Worm (Caenorhabditis elegans) whole organism, L4 larva: ENCODE measurements around the gene C29E4.9.

Experiments
- F10B5.3 ChIP-seq: sonication (generic microtip); optimal IDR thresholded peaks from 2 replicates; lab custom pipeline; 2016; ENCODE audit warnings: mild to moderate bottlenecking, missing genetic modification characterization, missing compliant biosample characterization
- F26F4.8 ChIP-seq: fragments of 200-800 bp; sonication (Bioruptor generic); conservative IDR thresholded peaks from 2 replicates; pipeline ENCODE4 v1.3.6; 2022; ENCODE audit warnings: missing genetic modification characterization, missing compliant biosample characterization
- F37D6.2 ChIP-seq: sonication (generic microtip); optimal IDR thresholded peaks from 2 replicates; lab custom pipeline; 2016; ENCODE audit warnings: mild to moderate bottlenecking, missing genetic modification characterization, missing compliant biosample characterization
- T20F7.1 ChIP-seq: fragments of 200-800 bp; sonication (Bioruptor generic); optimal IDR thresholded peaks from 2 replicates; lab custom pipeline; 2018; ENCODE audit warnings: mild to moderate bottlenecking, missing genetic modification characterization, missing compliant biosample characterization
- T26A8.4 ChIP-seq: fragments of 200-800 bp; sonication (Bioruptor generic); IDR thresholded peaks from 2 replicates; pipeline ENCODE4 v1.3.6; 2022; ENCODE audit warnings: missing genetic modification characterization, missing compliant biosample characterization
- Y105C5A.15 ChIP-seq: fragments of 200-800 bp; sonication (Bioruptor generic); IDR thresholded peaks from 2 replicates; pipeline ENCODE4 v1.3.6; 2022; ENCODE audit warnings: missing genetic modification characterization, missing compliant biosample characterization
- attf-4 ChIP-seq: sonication (generic microtip); optimal IDR thresholded peaks from 3 replicates; lab custom pipeline; 2017; ENCODE audit warnings: missing biosample characterization, missing genetic modification characterization
- ceh-20 ChIP-seq: fragments of 200-800 bp; sonication (Bioruptor generic); IDR thresholded peaks from 2 replicates; pipeline ENCODE4 v1.3.6; 2022; ENCODE audit warnings: missing genetic modification reagents, missing genetic modification characterization, missing compliant biosample characterization
- ceh-32 ChIP-seq: sonication (generic microtip); optimal IDR thresholded peaks from 2 replicates; lab custom pipeline; 2016; ENCODE audit warnings: mild to moderate bottlenecking, missing genetic modification characterization, missing compliant biosample characterization; ENCODE audit not compliant: poor library complexity
- ces-1 ChIP-seq: fragments of 150-350 bp; sonication (generic microtip); optimal IDR thresholded peaks from 4 replicates; lab custom pipeline; 2014; ENCODE audit warnings: missing biosample characterization, missing genetic modification reagents, missing genetic modification characterization
- cey-2 ChIP-seq: sonication (generic microtip); optimal IDR thresholded peaks from 3 replicates; lab custom pipeline; 2017; ENCODE audit warnings: missing genetic modification characterization, mild to moderate bottlenecking, missing compliant biosample characterization, antibody characterized with exemption, borderline replicate concordance; ENCODE audit not compliant: insufficient read depth
- daf-12 ChIP-seq: fragments of 150-350 bp; optimal IDR thresholded peaks from 2 replicates; lab custom pipeline; 2014; ENCODE audit warnings: missing biosample characterization, missing genetic modification reagents, missing genetic modification characterization
- daf-16 ChIP-seq, 3 experiments: sonication (generic microtip); optimal IDR thresholded peaks; 2 replicates each; lab custom pipeline; 2016 to 2017; ENCODE audit warnings: missing genetic modification characterization in 3 of 3, missing genetic modification reagents in 3 of 3, mild to moderate bottlenecking in 2 of 3, missing compliant biosample characterization in 2 of 3, missing biosample characterization in 1 of 3, moderate library complexity in 1 of 3
- daf-19 ChIP-seq: fragments of 200-800 bp; sonication (Bioruptor generic); conservative IDR thresholded peaks from 2 replicates; pipeline ENCODE4 v1.3.6; 2022; ENCODE audit warnings: missing genetic modification characterization, missing compliant biosample characterization
- daf-8 ChIP-seq: fragments of 200-800 bp; sonication (Bioruptor generic); IDR thresholded peaks from 2 replicates; pipeline ENCODE4 v1.3.6; 2022; ENCODE audit warnings: missing genetic modification characterization, missing compliant biosample characterization
- dmd-8 ChIP-seq: fragments of 200-800 bp; sonication (Bioruptor generic); IDR thresholded peaks from 2 replicates; pipeline ENCODE4 v1.3.6; 2022; ENCODE audit warnings: missing genetic modification characterization, missing compliant biosample characterization
- dmd-9 ChIP-seq: fragments of 200-800 bp; sonication (Bioruptor generic); IDR thresholded peaks from 2 replicates; pipeline ENCODE4 v1.3.6; 2022; ENCODE audit warnings: missing genetic modification reagents, missing genetic modification characterization, missing compliant biosample characterization
- duxl-1 ChIP-seq: sonication (generic microtip); optimal IDR thresholded peaks from 2 replicates; lab custom pipeline; 2016; ENCODE audit warnings: mild to moderate bottlenecking, missing genetic modification characterization, moderate library complexity, missing compliant biosample characterization; ENCODE audit not compliant: poor library complexity
- dve-1 ChIP-seq: sonication (generic microtip); optimal IDR thresholded peaks from 2 replicates; lab custom pipeline; 2017; ENCODE audit warnings: antibody characterized with exemption, mild to moderate bottlenecking, missing genetic modification characterization, missing compliant biosample characterization; ENCODE audit not compliant: insufficient read depth
- egl-27 ChIP-seq: sonication (generic microtip); optimal IDR thresholded peaks from 3 replicates; lab custom pipeline; 2017; ENCODE audit warnings: missing biosample characterization, missing genetic modification reagents, missing genetic modification characterization
- fos-1 ChIP-seq: fragments of 150-350 bp; optimal IDR thresholded peaks from 2 replicates; lab custom pipeline; 2014; ENCODE audit warnings: missing biosample characterization, missing genetic modification characterization
- hif-1 ChIP-seq, 2 experiments: sonication (generic microtip); optimal IDR thresholded peaks; 2 replicates each; lab custom pipeline; 2016 to 2017; ENCODE audit warnings: missing compliant biosample characterization in 2 of 2, missing genetic modification characterization in 2 of 2, missing genetic modification reagents in 2 of 2, missing genotype in 2 of 2, mild to moderate bottlenecking in 1 of 2
- hlh-11 ChIP-seq: fragments of 200-800 bp; sonication (Bioruptor generic); optimal IDR thresholded peaks from 2 replicates; lab custom pipeline; 2018; ENCODE audit warnings: mild to moderate bottlenecking, missing genetic modification characterization, missing compliant biosample characterization
- hlh-30 ChIP-seq: sonication (generic microtip); optimal IDR thresholded peaks from 2 replicates; lab custom pipeline; 2017; ENCODE audit warnings: antibody characterized with exemption, mild to moderate bottlenecking, missing genetic modification characterization, missing compliant biosample characterization; ENCODE audit not compliant: insufficient read depth
- lin-15B ChIP-seq: fragments of 150-350 bp; sonication (generic microtip); optimal IDR thresholded peaks from 3 replicates; lab custom pipeline; 2014; ENCODE audit warnings: missing biosample characterization, missing genetic modification characterization
- lin-29 ChIP-seq: fragments of 200-800 bp; sonication (Bioruptor generic); IDR thresholded peaks from 2 replicates; pipeline ENCODE4 v1.3.6; 2022; ENCODE audit warnings: missing genetic modification reagents, missing genetic modification characterization, missing compliant biosample characterization
- lsy-2 ChIP-seq, 2 experiments: fragments of 150-350 bp in 1 of 2; sonication (generic microtip) in 1 of 2; optimal IDR thresholded peaks; 2 replicates each; lab custom pipeline; 2014 to 2017; ENCODE audit warnings: missing biosample characterization in 2 of 2, missing genetic modification characterization in 2 of 2
- madf-9 ChIP-seq: fragments of 200-800 bp; sonication (Bioruptor generic); conservative IDR thresholded peaks from 2 replicates; pipeline ENCODE4 v1.3.6; 2022; ENCODE audit warnings: missing genetic modification reagents, missing genetic modification characterization, missing compliant biosample characterization
- mdl-1 ChIP-seq, 2 experiments: fragments of 150-350 bp in 1 of 2; sonication (generic microtip) in 1 of 2; optimal IDR thresholded peaks; 2 replicates each; lab custom pipeline; 2014 to 2017; ENCODE audit warnings: missing biosample characterization in 2 of 2, missing genetic modification characterization in 2 of 2
- mdt-29 ChIP-seq: fragments of 200-800 bp; sonication (Bioruptor generic); IDR thresholded peaks from 2 replicates; pipeline ENCODE4 v1.3.6; 2022; ENCODE audit warnings: missing genetic modification reagents, missing genetic modification characterization, missing compliant biosample characterization
- mxl-2 ChIP-seq: fragments of 200-800 bp; sonication (Bioruptor generic); conservative IDR thresholded peaks from 2 replicates; pipeline ENCODE4 v1.3.6; 2022; ENCODE audit warnings: missing genetic modification reagents, missing genetic modification characterization, missing compliant biosample characterization
- mxl-3 ChIP-seq: fragments of 200-800 bp; sonication (Bioruptor generic); optimal IDR thresholded peaks from 2 replicates; lab custom pipeline; 2018; ENCODE audit warnings: mild to moderate bottlenecking, missing genetic modification characterization, missing compliant biosample characterization
- nhr-11 ChIP-seq: fragments of 150-350 bp; optimal IDR thresholded peaks from 2 replicates; lab custom pipeline; 2014; ENCODE audit warnings: missing biosample characterization, missing genetic modification characterization
- nhr-28 ChIP-seq: fragments of 150-350 bp; optimal IDR thresholded peaks from 2 replicates; lab custom pipeline; 2014; ENCODE audit warnings: missing biosample characterization, missing genetic modification characterization
- pqm-1 ChIP-seq: sonication (generic microtip); optimal IDR thresholded peaks from 2 replicates; lab custom pipeline; 2017; ENCODE audit warnings: missing biosample characterization, missing genetic modification characterization
- set-16 ChIP-seq: fragments of 200-800 bp; sonication (Bioruptor generic); IDR thresholded peaks from 2 replicates; pipeline ENCODE4 v1.3.6; 2022; ENCODE audit warnings: missing genetic modification reagents, missing genetic modification characterization, missing compliant biosample characterization
- tag-97 ChIP-seq: fragments of 200-800 bp; sonication (Bioruptor generic); IDR thresholded peaks from 2 replicates; pipeline ENCODE4 v1.3.6; 2022; ENCODE audit warnings: missing genetic modification characterization, missing compliant biosample characterization
- unc-39 ChIP-seq: sonication (generic microtip); optimal IDR thresholded peaks from 2 replicates; lab custom pipeline; 2017; ENCODE audit warnings: missing biosample characterization, missing genetic modification characterization
- unc-62 ChIP-seq, 3 experiments: fragments of 150-350 bp in 1 of 3; sonication (generic microtip); optimal IDR thresholded peaks in 2 of 3; peaks in 1 of 3; 1 replicate in 1 of 3; 2 replicates in 2 of 3; lab custom pipeline; 2014 to 2017; ENCODE audit warnings: missing biosample characterization in 3 of 3, missing genetic modification characterization in 3 of 3, missing genetic modification reagents in 3 of 3, missing genotype in 1 of 3
- vab-7 ChIP-seq: fragments of 200-800 bp; sonication (Bioruptor generic); IDR thresholded peaks from 2 replicates; pipeline ENCODE4 v1.3.6; 2022; ENCODE audit warnings: missing genetic modification reagents, missing genetic modification characterization, missing compliant biosample characterization
- zag-1 ChIP-seq: fragments of 150-350 bp; optimal IDR thresholded peaks from 2 replicates; lab custom pipeline; 2014; ENCODE audit warnings: missing biosample characterization, missing genetic modification characterization
- zfp-3 ChIP-seq: fragments of 200-800 bp; sonication (Bioruptor generic); conservative IDR thresholded peaks from 2 replicates; pipeline ENCODE4 v1.3.6; 2022; ENCODE audit warnings: missing genetic modification reagents, missing genetic modification characterization, missing compliant biosample characterization
- zip-11 ChIP-seq: fragments of 200-800 bp; sonication (Bioruptor generic); IDR thresholded peaks from 2 replicates; pipeline ENCODE4 v1.3.6; 2022; ENCODE audit warnings: missing genetic modification characterization, missing compliant biosample characterization
- zip-2 ChIP-seq: fragments of 150-350 bp; optimal IDR thresholded peaks from 2 replicates; lab custom pipeline; 2014; ENCODE audit warnings: missing biosample characterization, missing genetic modification characterization
- ztf-11 ChIP-seq: fragments of 150-350 bp; optimal IDR thresholded peaks from 2 replicates; lab custom pipeline; 2014; ENCODE audit warnings: missing biosample characterization, missing genetic modification characterization
- ztf-7 ChIP-seq: fragments of 150-350 bp; optimal IDR thresholded peaks from 2 replicates; lab custom pipeline; 2014; ENCODE audit warnings: missing biosample characterization, missing genetic modification characterization

Gene C29E4.9

ce11 chrIII:7917667-7918066 is 39.2 kb downstream of the C29E4.9 start, which contains the start of gene gly-3:
TSS of gene gly-3 (minus strand) at chrIII:7917767.
- TF ChIP-seq cey-2 (tag; lab: Kevin White, UChicago) = no peak
- TF ChIP-seq ztf-11 (tag; lab: Kevin White, UChicago) = no peak
- no peak for TF ChIP-seq ceh-20 (GFP tag; lab: Robert Waterston, UW)
- TF ChIP-seq hif-1 (tag; optimal IDR thresholded peaks at IDR 0.05; lab: Kevin White, UChicago) = no peak
- TF ChIP-seq zfp-3 (GFP tag; lab: Robert Waterston, UW) = no peak
- TF ChIP-seq Y105C5A.15 = no peak
- TF ChIP-seq daf-12 = no peak

- TF ChIP-seq fos-1 (tag; lab: Kevin White, UChicago) (no peak), T20F7.1 (no peak), ces-1 (GFP tag; lab: Kevin White, UChicago) (no peak), zip-2 (tag; lab: Kevin White, UChicago) (no peak), egl-27 (tag; lab: Kevin White, UChicago) (no peak), set-16 (GFP tag; lab: Robert Waterston, UW) (no peak), F26F4.8 (GFP tag; lab: Robert Waterston, UW) (no peak), lin-29 (GFP tag; lab: Robert Waterston, UW) (no peak)
Observed at ce11 chrIII:7913488-7913887, 43.4 kb downstream of the C29E4.9 start, which contains the start of gene ZK688.12. TSS of gene ZK688.12 (minus strand) at chrIII:7913588.

ce11 chrIII:7911621-7912020 is 45.2 kb downstream of the C29E4.9 start, which contains the start of gene ZK688.7:
TSS of gene ZK688.7 (minus strand) at chrIII:7911634.
- TF ChIP-seq daf-16 (GFP tag; optimal IDR thresholded peaks at IDR 0.05; lab: Kevin White, UChicago) (no peak), daf-16 (tag; optimal IDR thresholded peaks at IDR 0.05; lab: Kevin White, UChicago) (peak; percentile 84), attf-4 (tag; lab: Kevin White, UChicago) (no peak), mdl-1 (tag; optimal IDR thresholded peaks at IDR 0.05; lab: Kevin White, UChicago) (peak in 1 of 2 experiments; percentile 47), cey-2 (tag; lab: Kevin White, UChicago) (no peak), ceh-32 (tag; lab: Kevin White, UChicago) (no peak), zag-1 (tag; lab: Kevin White, UChicago) (no peak), mxl-3 (GFP tag; lab: Kevin White, UChicago) (peak; percentile 31), dmd-9 (GFP tag; lab: Robert Waterston, UW) (no peak), nhr-11 (tag; lab: Kevin White, UChicago) (no peak), nhr-28 (tag; lab: Kevin White, UChicago) (peak; percentile 60), tag-97 (GFP tag; lab: Robert Waterston, UW) (no peak), unc-62 (GFP tag; optimal IDR thresholded peaks at IDR 0.05 in 1 of 2; lab: Kevin White, UChicago) (peak in 1 of 2 experiments; percentile 87), unc-62 (tag; optimal IDR thresholded peaks at IDR 0.05; lab: Kevin White, UChicago) (no peak), dve-1 (tag; lab: Kevin White, UChicago) (peak; percentile 60), zip-2 (tag; lab: Kevin White, UChicago) (no peak), duxl-1 (tag; lab: Kevin White, UChicago) (no peak), vab-7 (GFP tag; lab: Robert Waterston, UW) (no peak), hlh-11 (peak; percentile 56), mdt-29 (GFP tag; lab: Robert Waterston, UW) (no peak), madf-9 (GFP tag; lab: Robert Waterston, UW) (no peak), mxl-2 (no peak), lsy-2 (tag; optimal IDR thresholded peaks at IDR 0.05; lab: Kevin White, UChicago) (peak in 1 of 2 experiments; percentile 29), F10B5.3 (no peak), unc-39 (tag; lab: Kevin White, UChicago) (no peak), daf-8 (GFP tag; lab: Robert Waterston, UW) (no peak), F37D6.2 (tag; lab: Kevin White, UChicago) (no peak), T20F7.1 (peak; percentile 2), pqm-1 (tag; lab: Kevin White, UChicago) (no peak), dmd-8 (GFP tag; lab: Robert Waterston, UW) (no peak), F26F4.8 (GFP tag; lab: Robert Waterston, UW) (no peak), set-16 (GFP tag; lab: Robert Waterston, UW) (no peak), zip-11 (no peak), daf-19 (GFP tag; lab: Robert Waterston, UW) (no peak), hlh-30 (tag; lab: Kevin White, UChicago) (peak; percentile 86), T26A8.4 (GFP tag; lab: Robert Waterston, UW) (no peak), lin-15B (no peak), ztf-7 (tag; lab: Kevin White, UChicago) (no peak)
